Fruit fly (Drosophila melanogaster) whole organism, prepupa: ENCODE measurements around the gene Gnpnat.

Experiments used
- CG4318 ChIP-seq: fragments of 200-800 bp; sonication (Bioruptor generic); optimal IDR thresholded peaks from 3 replicates; lab custom pipeline; 2017; ENCODE audit warnings: missing biosample characterization, mild to moderate bottlenecking, missing genetic modification characterization
- esn ChIP-seq: fragments of 200-800 bp; sonication (Bioruptor generic); optimal IDR thresholded peaks from 2 replicates; lab custom pipeline; 2016; ENCODE audit warnings: missing biosample characterization, mild to moderate bottlenecking, missing genetic modification characterization, moderate library complexity
- ss ChIP-seq, 2 experiments: fragments of 200-800 bp; sonication (Bioruptor generic); optimal IDR thresholded peaks; 2 replicates in 1 of 2; 3 replicates in 1 of 2; lab custom pipeline; 2017 to 2018; ENCODE audit warnings: mild to moderate bottlenecking in 2 of 2, missing biosample characterization in 2 of 2, missing genetic modification characterization in 2 of 2, moderate library complexity in 1 of 2

- TF ChIP-seq CG4318 (GFP tag; lab: Kevin White, UChicago) (no peak), ss (GFP tag; optimal IDR thresholded peaks at IDR 0.05; lab: Kevin White, UChicago) (no peak), esn (GFP tag; lab: Kevin White, UChicago) (peak; percentile 43)
Observed at dm6 chr3R:29787891-29788549, 49.9 kb downstream of the Gnpnat start.
